Fruit fly (Drosophila melanogaster): ENCODE data around the gene BuGZ.

DNA sequence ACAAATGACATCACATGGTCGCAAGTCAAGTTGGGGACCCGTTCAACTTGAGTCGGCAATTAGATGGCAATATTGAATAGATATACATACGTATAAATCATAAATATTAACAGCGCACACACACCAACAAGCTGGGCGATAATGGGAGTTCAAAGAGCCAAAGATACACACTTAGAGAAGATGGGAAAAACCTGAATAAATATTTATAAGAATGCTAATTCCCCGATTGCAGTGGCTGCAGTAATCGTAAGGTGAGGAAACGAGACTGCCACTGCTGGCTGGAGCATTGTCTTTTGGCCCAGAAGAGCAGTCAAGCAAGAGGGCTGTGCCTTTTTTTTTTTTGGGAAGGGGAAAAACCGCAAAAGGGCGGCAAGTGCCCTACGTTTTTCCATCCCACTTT lies 33.0 kb upstream of the BuGZ start:
- TF ChIP-seq Sin3A (optimal IDR thresholded peaks at IDR 0.05) (no peak), psq (optimal IDR thresholded peaks at IDR 0.05) (no peak), Myc (optimal IDR thresholded peaks at IDR 0.05) (no peak)

Measured in Kc167 (cell line).